Fruit fly (Drosophila melanogaster) whole organism: ENCODE data around the gene Enoph.

ENCODE experiments used
- EcR ChIP-seq, 2 experiments: fragments of >200 bp; optimal IDR thresholded peaks; 2 replicates each; lab custom pipeline; 2017; ENCODE audit warnings: missing biosample characterization in 2 of 2, missing genetic modification characterization in 2 of 2, missing genetic modification reagents in 2 of 2
- pan ChIP-seq: fragments of >200 bp; optimal IDR thresholded peaks from 2 replicates; lab custom pipeline; 2017

DNA sequence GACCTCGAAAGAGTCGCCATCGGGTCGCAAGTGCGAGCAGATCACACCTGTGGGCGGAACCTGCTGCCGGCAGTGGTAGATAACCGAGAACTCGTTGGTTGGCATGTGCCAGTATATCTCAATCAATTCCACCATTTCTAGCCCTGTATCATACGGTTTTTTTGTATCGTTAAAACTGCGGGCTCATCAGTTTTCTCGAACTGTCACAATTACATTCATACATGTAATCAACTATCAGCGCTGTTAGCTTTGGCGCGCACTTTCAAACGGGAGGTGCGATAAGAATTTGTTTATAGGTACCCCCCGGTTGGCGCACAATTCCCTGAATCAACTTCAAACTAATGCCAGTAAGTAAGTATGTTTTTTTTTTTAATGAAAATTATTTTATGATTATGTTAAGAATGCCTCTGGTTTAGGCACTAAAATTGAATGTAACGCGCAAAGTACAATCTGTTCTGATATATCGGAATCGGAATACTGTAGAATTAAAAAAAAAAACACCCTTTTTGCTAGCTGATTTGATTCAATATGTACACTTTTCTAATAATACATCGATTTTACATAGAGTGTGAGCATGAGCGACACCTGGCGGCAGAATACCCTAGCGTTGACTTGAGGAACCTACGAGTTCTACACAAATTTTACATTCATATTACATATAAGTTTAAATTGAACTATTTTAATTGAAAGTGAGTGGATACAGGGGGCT lies 42.3 kb upstream of the Enoph start:
- no peak for TF ChIP-seq EcR (GFP tag; optimal IDR thresholded peaks at IDR 0.05; lab: Kevin White, UChicago)
- no peak for TF ChIP-seq pan
